Fruit fly (Drosophila melanogaster): ENCODE results near the gene CG16721.

- TF ChIP-seq Sox102F (GFP tag; optimal IDR thresholded peaks at IDR 0.05) (no peak), Kr (GFP tag; optimal IDR thresholded peaks at IDR 0.05) (no peak), nau (GFP tag; optimal IDR thresholded peaks at IDR 0.05) (no peak), CG16815 (GFP tag; optimal IDR thresholded peaks at IDR 0.05) (no peak), CrebB (tag; optimal IDR thresholded peaks at IDR 0.05) (no peak)
Observed at dm6 chrX:5914992-5915751, 35.5 kb downstream of the CG16721 start.
